Fruit fly (Drosophila melanogaster) whole organism, embryonic: Measurements from ENCODE around the gene CG10195.

Experiments
- ATbp ChIP-seq: fragments of 200-800 bp; sonication (Bioruptor generic); optimal IDR thresholded peaks from 2 replicates; lab custom pipeline; 2017; ENCODE audit warnings: missing biosample characterization, mild to moderate bottlenecking, missing genetic modification characterization, missing genetic modification reagents
- Ada2b ChIP-seq: fragments of 200-800 bp; sonication (Bioruptor generic); IDR thresholded peaks from 2 replicates; pipeline ENCODE4 v1.3.6; 2022; ENCODE audit warnings: missing biosample characterization, missing genetic modification characterization
- C15 ChIP-seq: fragments of 200-800 bp; sonication (Bioruptor generic); IDR thresholded peaks from 3 replicates; pipeline ENCODE4 v1.3.6; 2022; ENCODE audit warnings: missing biosample characterization, missing genetic modification characterization
- CG10147 ChIP-seq: fragments of 200-800 bp; sonication (Bioruptor generic); optimal IDR thresholded peaks from 2 replicates; lab custom pipeline; 2019; ENCODE audit warnings: missing biosample characterization, mild to moderate bottlenecking, missing genetic modification characterization, moderate library complexity
- CG1024 ChIP-seq: fragments of 200-800 bp; sonication (Bioruptor generic); IDR thresholded peaks from 2 replicates; pipeline ENCODE4 v1.3.6; 2022; ENCODE audit warnings: missing biosample characterization, missing genetic modification characterization
- CG10979 ChIP-seq: fragments of 200-800 bp; sonication (Bioruptor generic); optimal IDR thresholded peaks from 2 replicates; lab custom pipeline; 2018; ENCODE audit warnings: missing biosample characterization, mild to moderate bottlenecking, missing genetic modification characterization, moderate library complexity
- CG11560 ChIP-seq: fragments of 200-800 bp; sonication (Bioruptor generic); IDR thresholded peaks from 3 replicates; pipeline ENCODE4 v1.3.6; 2022; ENCODE audit warnings: missing biosample characterization, missing genetic modification characterization
- CG14710 ChIP-seq: fragments of 200-800 bp; sonication (Bioruptor generic); optimal IDR thresholded peaks from 3 replicates; lab custom pipeline; 2019; ENCODE audit warnings: missing biosample characterization, mild to moderate bottlenecking, missing genetic modification characterization, moderate library complexity
- CG14965 ChIP-seq: fragments of 200-800 bp; sonication (Bioruptor generic); optimal IDR thresholded peaks from 2 replicates; lab custom pipeline; 2016; ENCODE audit warnings: missing biosample characterization, missing genetic modification characterization, borderline replicate concordance
- CG16813 ChIP-seq: fragments of 200-800 bp; sonication (Bioruptor generic); IDR thresholded peaks from 3 replicates; pipeline ENCODE4 v1.3.6; 2022; ENCODE audit warnings: missing biosample characterization, missing genetic modification characterization; ENCODE audit not compliant: partially characterized antibody
- CG17385 ChIP-seq: fragments of 200-800 bp; sonication (Bioruptor generic); optimal IDR thresholded peaks from 3 replicates; lab custom pipeline; 2018; ENCODE audit warnings: missing biosample characterization, mild to moderate bottlenecking, missing genetic modification characterization
- CG17802 ChIP-seq: fragments of 200-800 bp; sonication (Bioruptor generic); optimal IDR thresholded peaks from 2 replicates; lab custom pipeline; 2018; ENCODE audit warnings: missing biosample characterization, mild to moderate bottlenecking, missing genetic modification characterization, moderate library complexity
- CG30403 ChIP-seq: fragments of 200-800 bp; sonication (Bioruptor generic); optimal IDR thresholded peaks from 3 replicates; lab custom pipeline; 2016; ENCODE audit warnings: missing biosample characterization, missing genetic modification characterization
- CG32767 ChIP-seq: fragments of 200-800 bp; sonication (Bioruptor generic); IDR thresholded peaks from 2 replicates; pipeline ENCODE4 v1.3.6; 2022; ENCODE audit warnings: missing biosample characterization, missing genetic modification characterization
- CG33557 ChIP-seq: fragments of 200-800 bp; sonication (Bioruptor generic); optimal IDR thresholded peaks from 2 replicates; lab custom pipeline; 2019; ENCODE audit warnings: missing biosample characterization, mild to moderate bottlenecking, missing genetic modification characterization, moderate library complexity
- CG34422 ChIP-seq: fragments of 200-800 bp; sonication (Bioruptor generic); IDR thresholded peaks from 3 replicates; pipeline ENCODE4 v1.3.6; 2022; ENCODE audit warnings: missing biosample characterization, missing genetic modification characterization
- CG4328 ChIP-seq: fragments of 200-800 bp; sonication (Bioruptor generic); optimal IDR thresholded peaks from 3 replicates; lab custom pipeline; 2017; ENCODE audit warnings: missing biosample characterization, missing genetic modification reagents, missing genetic modification characterization
- CG6791 ChIP-seq: fragments of 200-800 bp; sonication (Bioruptor generic); IDR thresholded peaks from 3 replicates; pipeline ENCODE4 v1.3.6; 2022; ENCODE audit warnings: missing biosample characterization, missing genetic modification characterization; ENCODE audit not compliant: partially characterized antibody
- CG6813 ChIP-seq: fragments of 200-800 bp; sonication (Bioruptor generic); optimal IDR thresholded peaks from 2 replicates; lab custom pipeline; 2017; ENCODE audit warnings: missing biosample characterization, missing genetic modification characterization, mild to moderate bottlenecking, moderate library complexity, missing genetic modification reagents
- CG7271 ChIP-seq: fragments of 200-800 bp; sonication (Bioruptor generic); optimal IDR thresholded peaks from 2 replicates; lab custom pipeline; 2018; ENCODE audit warnings: missing biosample characterization, mild to moderate bottlenecking, missing genetic modification characterization, moderate library complexity
- CG7357 ChIP-seq: fragments of 200-800 bp; sonication (Bioruptor generic); IDR thresholded peaks from 3 replicates; pipeline ENCODE4 v1.3.6; 2022; ENCODE audit warnings: missing biosample characterization, missing genetic modification characterization
- CG7745 ChIP-seq: fragments of 200-800 bp; sonication (Bioruptor generic); optimal IDR thresholded peaks from 2 replicates; lab custom pipeline; 2018; ENCODE audit warnings: missing biosample characterization, mild to moderate bottlenecking, missing genetic modification characterization, moderate library complexity
- CG8388 ChIP-seq: fragments of 200-800 bp; sonication (Bioruptor generic); optimal IDR thresholded peaks from 2 replicates; lab custom pipeline; 2019; ENCODE audit warnings: missing biosample characterization, mild to moderate bottlenecking, missing genetic modification characterization, moderate library complexity
- CG9817 ChIP-seq: fragments of 200-800 bp; sonication (Bioruptor generic); optimal IDR thresholded peaks from 2 replicates; lab custom pipeline; 2018; ENCODE audit warnings: missing biosample characterization, mild to moderate bottlenecking, missing genetic modification characterization, moderate library complexity
- D ChIP-seq, 2 experiments: fragments of 200-800 bp in 1 of 2; fragments of >200 bp in 1 of 2; sonication (Bioruptor generic) in 1 of 2; optimal IDR thresholded peaks; 2 replicates in 1 of 2; 3 replicates in 1 of 2; lab custom pipeline; 2017; ENCODE audit warnings: mild to moderate bottlenecking in 1 of 2, missing biosample characterization in 1 of 2, missing genetic modification characterization in 1 of 2, missing genetic modification reagents in 1 of 2
- Fer3 ChIP-seq: fragments of 200-800 bp; sonication (Bioruptor generic); optimal IDR thresholded peaks from 2 replicates; lab custom pipeline; 2018; ENCODE audit warnings: missing biosample characterization, mild to moderate bottlenecking, missing genetic modification characterization, moderate library complexity
- Gug ChIP-seq: fragments of 200-800 bp; sonication (Bioruptor generic); IDR thresholded peaks from 4 replicates; pipeline ENCODE4 v1.3.6; 2022; ENCODE audit warnings: missing biosample characterization, missing genetic modification characterization
- HmgZ ChIP-seq: fragments of 200-800 bp; sonication (Bioruptor generic); optimal IDR thresholded peaks from 2 replicates; lab custom pipeline; 2018; ENCODE audit warnings: missing biosample characterization, mild to moderate bottlenecking, missing genetic modification characterization
- Mes4 ChIP-seq: fragments of 200-800 bp; sonication (Bioruptor generic); optimal IDR thresholded peaks from 2 replicates; lab custom pipeline; 2016; ENCODE audit warnings: missing biosample characterization, missing genetic modification characterization
- Mrtf ChIP-seq: fragments of 200-800 bp; sonication (Bioruptor generic); IDR thresholded peaks from 3 replicates; pipeline ENCODE4 v1.3.6; 2022; ENCODE audit warnings: missing biosample characterization, missing genetic modification characterization
- Rfx ChIP-seq: fragments of 200-800 bp; sonication (Bioruptor generic); IDR thresholded peaks from 2 replicates; pipeline ENCODE4 v1.3.6; 2022; ENCODE audit warnings: missing biosample characterization, missing genetic modification characterization
- ase ChIP-seq: fragments of 200-800 bp; sonication (Bioruptor generic); IDR thresholded peaks from 3 replicates; pipeline ENCODE4 v1.3.6; 2022; ENCODE audit warnings: missing biosample characterization, missing genetic modification characterization
- bigmax ChIP-seq: fragments of 200-800 bp; sonication (Bioruptor generic); optimal IDR thresholded peaks from 2 replicates; lab custom pipeline; 2018; ENCODE audit warnings: missing biosample characterization, mild to moderate bottlenecking, missing genetic modification characterization
- chm ChIP-seq: fragments of 200-800 bp; sonication (Bioruptor generic); IDR thresholded peaks from 2 replicates; pipeline ENCODE4 v1.3.6; 2022; ENCODE audit warnings: missing biosample characterization, missing genetic modification characterization
- dysf ChIP-seq: fragments of 200-800 bp; sonication (Bioruptor generic); IDR thresholded peaks from 3 replicates; pipeline ENCODE4 v1.3.6; 2022; ENCODE audit warnings: missing biosample characterization, missing genetic modification characterization
- fd96Cb ChIP-seq: fragments of 200-800 bp; sonication (Bioruptor generic); optimal IDR thresholded peaks from 2 replicates; lab custom pipeline; 2018; ENCODE audit warnings: missing biosample characterization, mild to moderate bottlenecking, missing genetic modification characterization, moderate library complexity
- gem ChIP-seq: fragments of 200-800 bp; sonication (Bioruptor generic); optimal IDR thresholded peaks from 2 replicates; lab custom pipeline; 2019; ENCODE audit warnings: missing biosample characterization, mild to moderate bottlenecking, missing genetic modification characterization, moderate library complexity
- gsb-n ChIP-seq: fragments of 200-800 bp; sonication (Bioruptor generic); optimal IDR thresholded peaks from 3 replicates; lab custom pipeline; 2018; ENCODE audit warnings: missing biosample characterization, mild to moderate bottlenecking, missing genetic modification characterization
- inv ChIP-seq: fragments of 200-800 bp; sonication (Bioruptor generic); IDR thresholded peaks from 2 replicates; pipeline ENCODE4 v1.3.6; 2022; ENCODE audit warnings: missing biosample characterization, missing genetic modification characterization; ENCODE audit not compliant: partially characterized antibody
- jumu ChIP-seq: fragments of 200-800 bp; sonication (Bioruptor generic); optimal IDR thresholded peaks from 3 replicates; lab custom pipeline; 2016; ENCODE audit warnings: missing biosample characterization, missing genetic modification characterization
- klu ChIP-seq: fragments of 200-800 bp; sonication (Bioruptor generic); IDR thresholded peaks from 2 replicates; pipeline ENCODE4 v1.3.6; 2022; ENCODE audit warnings: missing biosample characterization, missing genetic modification characterization
- odd ChIP-seq: fragments of 200-800 bp; sonication (Bioruptor generic); optimal IDR thresholded peaks from 2 replicates; lab custom pipeline; 2017; ENCODE audit warnings: missing biosample characterization, mild to moderate bottlenecking, missing genetic modification characterization
- otp ChIP-seq: fragments of 200-800 bp; sonication (Bioruptor generic); IDR thresholded peaks from 3 replicates; pipeline ENCODE4, ENCODE4 v1.3.6; 2022; ENCODE audit warnings: missing biosample characterization, missing genetic modification characterization
- pita ChIP-seq: fragments of 200-800 bp; sonication (Bioruptor generic); optimal IDR thresholded peaks from 2 replicates; lab custom pipeline; 2017; ENCODE audit warnings: missing biosample characterization, mild to moderate bottlenecking, missing genetic modification characterization
- sens ChIP-seq: fragments of 200-800 bp; sonication (Bioruptor generic); peaks from one replicate; lab custom pipeline; 2016; ENCODE audit warnings: missing biosample characterization, missing genetic modification characterization
- so ChIP-seq: fragments of 200-800 bp; sonication (Bioruptor generic); IDR thresholded peaks from 3 replicates; pipeline ENCODE4 v1.3.6; 2022; ENCODE audit warnings: missing biosample characterization, missing genetic modification characterization
- tll ChIP-seq, 2 experiments: fragments of 200-800 bp in 1 of 2; fragments of >200 bp in 1 of 2; sonication (Bioruptor generic) in 1 of 2; optimal IDR thresholded peaks; 2 replicates each; lab custom pipeline; 2017 to 2019; ENCODE audit warnings: missing biosample characterization in 2 of 2, missing genetic modification characterization in 2 of 2, mild to moderate bottlenecking in 1 of 2, moderate library complexity in 1 of 2
- tup ChIP-seq: fragments of 200-800 bp; sonication (Bioruptor generic); optimal IDR thresholded peaks from 2 replicates; lab custom pipeline; 2016; ENCODE audit warnings: missing biosample characterization, mild to moderate bottlenecking, missing genetic modification characterization, moderate library complexity
- vnd ChIP-seq: fragments of 200-800 bp; sonication (Bioruptor generic); IDR thresholded peaks from 3 replicates; pipeline ENCODE4 v1.3.6; 2022; ENCODE audit warnings: missing biosample characterization, missing genetic modification characterization; ENCODE audit not compliant: partially characterized antibody
- zf30C ChIP-seq: fragments of 200-800 bp; sonication (Bioruptor generic); optimal IDR thresholded peaks from 3 replicates; lab custom pipeline; 2018; ENCODE audit warnings: missing biosample characterization, mild to moderate bottlenecking, missing genetic modification characterization

The CG10195 gene

dm6 chr2L:19434260-19434659 is 50.2 kb downstream of the CG10195 start (continued):
- TF ChIP-seq D (optimal IDR thresholded peaks at IDR 0.05; lab: Kevin White, UChicago) (no peak), D (GFP tag; optimal IDR thresholded peaks at IDR 0.05; lab: Kevin White, UChicago) (peak; percentile 64), CG7745 (peak; percentile 58), sens (GFP tag; lab: Kevin White, UChicago) (peak; percentile 77), odd (GFP tag; lab: Kevin White, UChicago) (peak; percentile 70), CG9817 (tag; lab: Kevin White, UChicago) (no peak), CG14710 (tag; lab: Kevin White, UChicago) (peak; percentile 72), zf30C (GFP tag; lab: Kevin White, UChicago) (no peak), Mrtf (GFP tag; lab: Robert Waterston, UW) (no peak), Mes4 (no peak), CG10979 (tag; lab: Kevin White, UChicago) (peak; percentile 20), ATbp (peak; percentile 87), C15 (no peak), CG32767 (GFP tag; lab: Robert Waterston, UW) (no peak), bigmax (no peak), Ada2b (GFP tag; lab: Robert Waterston, UW) (no peak), CG17802 (no peak), inv (no peak), CG1024 (GFP tag; lab: Robert Waterston, UW) (peak; percentile 30; the same call in 1 of the 2 replicates), Gug (no peak), CG7271 (no peak), ase (GFP tag; lab: Robert Waterston, UW) (no peak), CG16813 (no peak), CG33557 (peak; percentile 91), Rfx (GFP tag; lab: Robert Waterston, UW) (no peak), pita (GFP tag; lab: Kevin White, UChicago) (no peak), so (GFP tag; lab: Robert Waterston, UW) (no peak), CG11560 (tag; lab: Robert Waterston, UW) (no peak), gsb-n (tag; lab: Kevin White, UChicago) (peak; percentile 62), CG10147 (GFP tag; lab: Kevin White, UChicago) (peak; percentile 35), CG14965 (GFP tag; lab: Kevin White, UChicago) (no peak), fd96Cb (tag; lab: Kevin White, UChicago) (no peak), CG8388 (no peak), CG6813 (GFP tag; lab: Kevin White, UChicago) (peak; percentile 88), vnd (no peak), CG34422 (GFP tag; lab: Robert Waterston, UW) (no peak), CG7357 (GFP tag; lab: Robert Waterston, UW) (no peak), otp (no peak), CG17385 (GFP tag; lab: Kevin White, UChicago) (peak; percentile 55), jumu (GFP tag; lab: Kevin White, UChicago) (no peak), CG30403 (no peak), gem (tag; lab: Kevin White, UChicago) (peak; percentile 67), Fer3 (tag; lab: Kevin White, UChicago) (peak; percentile 34), HmgZ (tag; lab: Kevin White, UChicago) (peak; percentile 2), klu (GFP tag; lab: Robert Waterston, UW) (no peak), CG6791 (no peak), tup (no peak), chm (GFP tag; lab: Robert Waterston, UW) (no peak), tll (GFP tag; optimal IDR thresholded peaks at IDR 0.05; lab: Kevin White, UChicago) (no peak), dysf (no peak), CG4328 (GFP tag; lab: Kevin White, UChicago) (peak; percentile 60)
